Worm (Caenorhabditis elegans) whole organism, L4 larva: ENCODE results near the gene srh-87.

Experiments
- R02D3.7 ChIP-seq: fragments of 150-350 bp; sonication (generic microtip); optimal IDR thresholded peaks from 3 replicates; lab custom pipeline; 2014; ENCODE audit warnings: missing biosample characterization, missing genetic modification characterization
- ZK546.5 ChIP-seq, 2 experiments: sonication (generic microtip); optimal IDR thresholded peaks; 2 replicates each; lab custom pipeline; 2017; ENCODE audit warnings: missing biosample characterization in 2 of 2, missing genetic modification characterization in 2 of 2
- aly-2 ChIP-seq: sonication (generic microtip); optimal IDR thresholded peaks from 2 replicates; lab custom pipeline; 2018; ENCODE audit warnings: missing biosample characterization, missing genetic modification characterization
- ceh-32 ChIP-seq: sonication (generic microtip); optimal IDR thresholded peaks from 2 replicates; lab custom pipeline; 2016; ENCODE audit warnings: mild to moderate bottlenecking, missing genetic modification characterization, missing compliant biosample characterization; ENCODE audit not compliant: poor library complexity
- ceh-62 ChIP-seq: sonication (generic microtip); optimal IDR thresholded peaks from 2 replicates; lab custom pipeline; 2017; ENCODE audit warnings: missing biosample characterization, missing genetic modification characterization
- cey-2 ChIP-seq: sonication (generic microtip); optimal IDR thresholded peaks from 3 replicates; lab custom pipeline; 2017; ENCODE audit warnings: missing genetic modification characterization, mild to moderate bottlenecking, missing compliant biosample characterization, antibody characterized with exemption, borderline replicate concordance; ENCODE audit not compliant: insufficient read depth
- daf-12 ChIP-seq: fragments of 150-350 bp; optimal IDR thresholded peaks from 2 replicates; lab custom pipeline; 2014; ENCODE audit warnings: missing biosample characterization, missing genetic modification reagents, missing genetic modification characterization
- daf-16 ChIP-seq, 3 experiments: sonication (generic microtip); optimal IDR thresholded peaks; 2 replicates each; lab custom pipeline; 2016 to 2017; ENCODE audit warnings: missing genetic modification characterization in 3 of 3, missing genetic modification reagents in 3 of 3, mild to moderate bottlenecking in 2 of 3, missing compliant biosample characterization in 2 of 3, missing biosample characterization in 1 of 3, moderate library complexity in 1 of 3
- daf-19 ChIP-seq: fragments of 200-800 bp; sonication (Bioruptor generic); conservative IDR thresholded peaks from 2 replicates; pipeline ENCODE4 v1.3.6; 2022; ENCODE audit warnings: missing genetic modification characterization, missing compliant biosample characterization
- dpl-1 ChIP-seq: fragments of 150-350 bp; optimal IDR thresholded peaks from 2 replicates; lab custom pipeline; 2014; ENCODE audit warnings: missing biosample characterization, missing genetic modification reagents, missing genetic modification characterization
- duxl-1 ChIP-seq: sonication (generic microtip); optimal IDR thresholded peaks from 2 replicates; lab custom pipeline; 2016; ENCODE audit warnings: mild to moderate bottlenecking, missing genetic modification characterization, moderate library complexity, missing compliant biosample characterization; ENCODE audit not compliant: poor library complexity
- gei-8 ChIP-seq: fragments of 200-800 bp; sonication (Bioruptor generic); optimal IDR thresholded peaks from 2 replicates; lab custom pipeline; 2018; ENCODE audit warnings: mild to moderate bottlenecking, missing genetic modification characterization, missing compliant biosample characterization
- hmg-1.1 ChIP-seq: fragments of 200-800 bp; sonication (Bioruptor generic); IDR thresholded peaks from 2 replicates; pipeline ENCODE4 v1.3.6; 2022; ENCODE audit warnings: missing genetic modification reagents, missing genetic modification characterization, missing compliant biosample characterization
- lim-7 ChIP-seq: fragments of 200-800 bp; sonication (Bioruptor generic); IDR thresholded peaks from 2 replicates; pipeline ENCODE4 v1.3.6; 2022; ENCODE audit warnings: missing genetic modification characterization, missing compliant biosample characterization
- lin-13 ChIP-seq: fragments of 150-350 bp; optimal IDR thresholded peaks from 2 replicates; lab custom pipeline; 2014; ENCODE audit warnings: missing biosample characterization, missing genetic modification reagents, missing genetic modification characterization
- lin-15B ChIP-seq: fragments of 150-350 bp; sonication (generic microtip); optimal IDR thresholded peaks from 3 replicates; lab custom pipeline; 2014; ENCODE audit warnings: missing biosample characterization, missing genetic modification characterization
- lir-3 ChIP-seq: sonication (generic microtip); optimal IDR thresholded peaks from 2 replicates; lab custom pipeline; 2016; ENCODE audit warnings: mild to moderate bottlenecking, missing genetic modification characterization, missing compliant biosample characterization
- lsy-2 ChIP-seq, 2 experiments: fragments of 150-350 bp in 1 of 2; sonication (generic microtip) in 1 of 2; optimal IDR thresholded peaks; 2 replicates each; lab custom pipeline; 2014 to 2017; ENCODE audit warnings: missing biosample characterization in 2 of 2, missing genetic modification characterization in 2 of 2
- mdl-1 ChIP-seq, 2 experiments: fragments of 150-350 bp in 1 of 2; sonication (generic microtip) in 1 of 2; optimal IDR thresholded peaks; 2 replicates each; lab custom pipeline; 2014 to 2017; ENCODE audit warnings: missing biosample characterization in 2 of 2, missing genetic modification characterization in 2 of 2
- mdt-29 ChIP-seq: fragments of 200-800 bp; sonication (Bioruptor generic); IDR thresholded peaks from 2 replicates; pipeline ENCODE4 v1.3.6; 2022; ENCODE audit warnings: missing genetic modification reagents, missing genetic modification characterization, missing compliant biosample characterization
- mes-2 ChIP-seq: sonication (generic microtip); optimal IDR thresholded peaks from 2 replicates; lab custom pipeline; 2016; ENCODE audit warnings: missing genotype, mild to moderate bottlenecking, missing genetic modification characterization, missing compliant biosample characterization; ENCODE audit not compliant: poor library complexity, severe bottlenecking
- mxl-3 ChIP-seq: fragments of 200-800 bp; sonication (Bioruptor generic); optimal IDR thresholded peaks from 2 replicates; lab custom pipeline; 2018; ENCODE audit warnings: mild to moderate bottlenecking, missing genetic modification characterization, missing compliant biosample characterization
- nhr-111 ChIP-seq: fragments of 200-800 bp; sonication (Bioruptor generic); optimal IDR thresholded peaks from 2 replicates; lab custom pipeline; 2018; ENCODE audit warnings: mild to moderate bottlenecking, missing genetic modification characterization, missing compliant biosample characterization
- nhr-25 ChIP-seq: sonication (generic microtip); optimal IDR thresholded peaks from 2 replicates; lab custom pipeline; 2017; ENCODE audit warnings: missing genetic modification characterization, mild to moderate bottlenecking, missing compliant biosample characterization, antibody characterized with exemption, moderate library complexity, borderline replicate concordance; ENCODE audit not compliant: insufficient read depth
- nhr-42 ChIP-seq: fragments of 200-800 bp; sonication (Bioruptor generic); IDR thresholded peaks from 2 replicates; pipeline ENCODE4 v1.3.6; 2022; ENCODE audit warnings: missing genetic modification characterization, missing compliant biosample characterization
- nhr-6 ChIP-seq: fragments of 150-350 bp; optimal IDR thresholded peaks from 2 replicates; lab custom pipeline; 2014; ENCODE audit warnings: missing biosample characterization, missing genetic modification characterization
- nhr-76 ChIP-seq: fragments of 150-350 bp; optimal IDR thresholded peaks from 2 replicates; lab custom pipeline; 2014; ENCODE audit warnings: missing biosample characterization, missing genetic modification characterization
- pha-4 ChIP-seq, 2 experiments: fragments of 150-350 bp in 1 of 2; fragments of 200-800 bp in 1 of 2; sonication (Bioruptor generic) in 1 of 2; IDR thresholded peaks in 1 of 2; optimal IDR thresholded peaks in 1 of 2; 2 replicates each; pipeline versions ENCODE4 v1.3.6 to Lab custom; 2014 to 2022; ENCODE audit warnings: missing genetic modification characterization in 2 of 2, missing genetic modification reagents in 2 of 2, missing biosample characterization in 1 of 2, missing compliant biosample characterization in 1 of 2
- rbr-2 ChIP-seq: sonication (generic microtip); optimal IDR thresholded peaks from 2 replicates; lab custom pipeline; 2016; ENCODE audit warnings: missing genotype, missing genetic modification characterization, missing compliant biosample characterization
- set-16 ChIP-seq: fragments of 200-800 bp; sonication (Bioruptor generic); IDR thresholded peaks from 2 replicates; pipeline ENCODE4 v1.3.6; 2022; ENCODE audit warnings: missing genetic modification reagents, missing genetic modification characterization, missing compliant biosample characterization
- skn-1 ChIP-seq: fragments of 150-350 bp; optimal IDR thresholded peaks from 2 replicates; lab custom pipeline; 2014; ENCODE audit warnings: missing biosample characterization, missing genetic modification characterization
- tra-1 ChIP-seq: fragments of 200-800 bp; sonication (Bioruptor generic); IDR thresholded peaks from 2 replicates; pipeline ENCODE4 v1.3.6; 2022; ENCODE audit warnings: missing genetic modification reagents, missing genetic modification characterization, missing compliant biosample characterization
- unc-39 ChIP-seq: sonication (generic microtip); optimal IDR thresholded peaks from 2 replicates; lab custom pipeline; 2017; ENCODE audit warnings: missing biosample characterization, missing genetic modification characterization
- unc-62 ChIP-seq, 3 experiments: fragments of 150-350 bp in 1 of 3; sonication (generic microtip); optimal IDR thresholded peaks in 2 of 3; peaks in 1 of 3; 1 replicate in 1 of 3; 2 replicates in 2 of 3; lab custom pipeline; 2014 to 2017; ENCODE audit warnings: missing biosample characterization in 3 of 3, missing genetic modification characterization in 3 of 3, missing genetic modification reagents in 3 of 3, missing genotype in 1 of 3
- zag-1 ChIP-seq: fragments of 150-350 bp; optimal IDR thresholded peaks from 2 replicates; lab custom pipeline; 2014; ENCODE audit warnings: missing biosample characterization, missing genetic modification characterization
- ztf-7 ChIP-seq: fragments of 150-350 bp; optimal IDR thresholded peaks from 2 replicates; lab custom pipeline; 2014; ENCODE audit warnings: missing biosample characterization, missing genetic modification characterization

srh-87 gene

DNA sequence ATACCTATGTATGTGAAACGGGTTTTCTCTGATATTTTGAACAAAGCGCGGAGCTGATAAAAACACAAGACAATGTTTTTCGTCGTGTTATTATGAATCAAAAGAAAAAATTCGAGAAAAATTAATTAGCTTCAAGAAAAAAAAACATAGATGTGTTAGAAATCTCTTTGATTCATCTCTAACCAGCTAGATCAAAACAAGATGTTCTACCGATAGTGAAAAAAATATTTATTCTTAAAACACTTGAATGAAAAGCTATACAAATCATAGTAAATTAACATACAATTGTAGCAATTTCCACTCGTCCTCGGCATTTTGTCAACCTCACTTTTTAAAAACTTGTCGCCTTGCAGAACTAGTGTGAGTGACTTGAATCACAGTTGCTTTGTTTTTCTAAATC is 3.3 kb downstream of the srh-87 start:
- TF ChIP-seq unc-62 (GFP tag; optimal IDR thresholded peaks at IDR 0.05 in 1 of 2; lab: Kevin White, UChicago) (peak in 1 of 2 experiments; percentile 94), unc-62 (tag; optimal IDR thresholded peaks at IDR 0.05; lab: Kevin White, UChicago) (no peak), lin-15B (tag; lab: Kevin White, UChicago) (no peak), ztf-7 (tag; lab: Kevin White, UChicago) (no peak), skn-1 (tag; lab: Kevin White, UChicago) (no peak), lsy-2 (tag; optimal IDR thresholded peaks at IDR 0.05; lab: Kevin White, UChicago) (no peak)

DNA sequence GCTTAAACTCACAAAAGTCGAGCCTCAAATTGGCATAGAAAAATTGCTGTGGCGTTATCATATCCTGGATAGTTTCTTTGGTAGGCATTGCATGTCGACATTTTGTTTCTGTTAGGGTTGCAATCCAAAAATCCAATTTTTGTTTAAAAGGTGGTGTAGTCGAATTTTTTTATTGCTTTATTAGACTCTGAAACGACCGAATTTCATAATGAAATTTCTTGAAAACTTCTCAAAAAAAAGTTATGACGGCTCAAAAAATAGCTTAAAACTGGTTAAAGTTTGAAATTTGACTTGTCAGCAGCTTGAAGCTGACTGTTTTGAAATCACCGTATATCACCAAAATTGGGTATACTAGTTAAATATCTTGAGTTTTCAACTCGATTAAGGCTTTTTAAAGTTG is 4.1 kb downstream of the srh-87 start, which contains the start of gene srw-143:
Gene srw-143, minus strand, starts transcription at position 101 of the 400 bp plus-strand sequence.
- TF ChIP-seq mes-2 (tag; lab: Kevin White, UChicago) (no peak), nhr-76 (no peak), rbr-2 (tag; lab: Kevin White, UChicago) (no peak), unc-39 (tag; lab: Kevin White, UChicago) (no peak), nhr-42 (no peak), lin-13 (GFP tag; lab: Kevin White, UChicago) (no peak), R02D3.7 (no peak), mdt-29 (GFP tag; lab: Robert Waterston, UW) (no peak), dpl-1 (GFP tag; lab: Kevin White, UChicago) (no peak), set-16 (GFP tag; lab: Robert Waterston, UW) (no peak), daf-19 (GFP tag; lab: Robert Waterston, UW) (no peak), gei-8 (GFP tag; lab: Kevin White, UChicago) (no peak), aly-2 (tag; lab: Kevin White, UChicago) (no peak), ceh-62 (tag; lab: Kevin White, UChicago) (no peak), lim-7 (GFP tag; lab: Robert Waterston, UW) (no peak)

DNA sequence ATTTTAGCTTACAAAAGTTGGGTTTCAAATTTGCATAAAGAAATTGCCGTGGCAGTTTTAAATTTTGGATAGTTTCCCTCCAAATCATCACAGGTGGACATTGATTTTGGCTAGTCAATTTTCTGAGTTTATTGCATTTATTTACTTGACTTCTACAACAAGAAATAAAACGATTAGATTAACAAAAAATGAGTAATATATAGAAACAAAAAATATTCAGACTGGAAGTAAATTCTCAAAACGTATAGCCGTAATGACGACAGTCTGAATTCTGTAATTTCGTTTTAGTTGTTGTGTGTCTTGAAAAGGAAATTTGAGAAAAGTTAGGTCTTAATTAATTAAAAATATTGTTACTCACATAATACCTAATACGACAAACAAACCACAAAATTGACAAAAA is 7.0 kb downstream of the srh-87 start, which contains the start of gene srw-141:
Gene srw-141, minus strand, starts transcription at position 101 of the 400 bp plus-strand sequence.
- TF ChIP-seq ZK546.5 (tag; optimal IDR thresholded peaks at IDR 0.05; lab: Kevin White, UChicago) (no peak), hmg-1.1 (no peak), nhr-111 (GFP tag; lab: Kevin White, UChicago) (no peak), lin-15B (tag; lab: Kevin White, UChicago) (no peak)

DNA sequence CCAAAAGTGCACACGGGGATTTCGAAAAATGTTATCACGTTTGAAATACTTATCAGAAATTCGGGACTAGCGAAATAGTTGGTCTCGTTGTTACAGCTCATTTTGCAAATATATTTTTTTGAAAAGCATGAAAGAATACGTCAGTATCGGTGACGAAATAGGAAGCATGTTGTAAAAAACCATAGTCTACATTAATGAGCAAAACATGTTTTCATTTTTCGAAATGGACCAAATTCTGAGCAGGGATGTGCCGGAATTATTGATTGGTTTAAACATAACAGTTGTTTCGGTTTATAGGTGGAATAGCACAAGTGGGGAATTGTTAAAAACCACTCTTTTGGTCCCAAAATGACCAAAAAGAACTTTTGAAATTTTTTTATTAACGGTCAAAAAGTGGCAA is 11.4 kb downstream of the srh-87 start, which contains the start of gene srh-247:
Gene srh-247, minus strand, starts transcription at position 101 of the 400 bp plus-strand sequence.
- TF ChIP-seq lir-3 (no peak), nhr-25 (tag; lab: Kevin White, UChicago) (no peak), daf-12 (tag; lab: Kevin White, UChicago) (no peak), nhr-6 (tag; lab: Kevin White, UChicago) (no peak)

DNA sequence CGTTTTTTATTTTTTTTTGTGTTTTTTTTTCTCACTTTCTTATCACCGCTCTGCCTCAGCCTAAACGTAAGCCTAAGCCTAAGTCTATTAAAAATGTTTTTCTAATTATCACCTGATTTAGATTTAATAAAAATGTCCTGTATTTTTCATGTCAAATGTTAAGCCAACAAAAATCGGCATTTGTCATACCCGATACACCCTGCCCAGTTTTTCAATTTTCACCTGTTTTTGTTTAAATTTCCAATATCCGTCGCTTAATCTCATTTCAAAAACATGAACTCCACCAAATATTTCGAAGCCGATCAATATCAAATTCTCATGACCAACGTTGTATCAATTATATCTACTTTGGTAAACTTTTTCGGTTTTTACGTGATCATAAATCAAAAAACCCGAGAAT is 14.2 kb downstream of the srh-87 start, which contains the start of gene C31B8.1:
Gene C31B8.1, plus strand, starts transcription at position 301 of the 400 bp plus-strand sequence.
- no peak for TF ChIP-seq mdl-1 (tag; optimal IDR thresholded peaks at IDR 0.05; lab: Kevin White, UChicago)
- no peak for TF ChIP-seq duxl-1
- TF ChIP-seq daf-16 (GFP tag; optimal IDR thresholded peaks at IDR 0.05; lab: Kevin White, UChicago), result no peak
- TF ChIP-seq daf-16 (tag; optimal IDR thresholded peaks at IDR 0.05; lab: Kevin White, UChicago), result no peak
- TF ChIP-seq pha-4 (GFP tag; IDR thresholded peaks at IDR 0.05; lab: Robert Waterston, UW), result no peak
- no peak for TF ChIP-seq pha-4 (tag; optimal IDR thresholded peaks at IDR 0.05; lab: Kevin White, UChicago)
- TF ChIP-seq ceh-32 (tag; lab: Kevin White, UChicago), result no peak
- no peak for TF ChIP-seq mxl-3 (GFP tag; lab: Kevin White, UChicago)
- TF ChIP-seq nhr-111 (GFP tag; lab: Kevin White, UChicago), result no peak
- TF ChIP-seq cey-2 (tag; lab: Kevin White, UChicago), result no peak
- no peak for TF ChIP-seq mdt-29 (GFP tag; lab: Robert Waterston, UW)
- no peak for TF ChIP-seq zag-1 (tag; lab: Kevin White, UChicago)
- TF ChIP-seq tra-1 (GFP tag; lab: Robert Waterston, UW), result no peak
